Fruit fly (Drosophila melanogaster): Measurements from ENCODE around the gene CG7130.

CG7130 gene

DNA sequence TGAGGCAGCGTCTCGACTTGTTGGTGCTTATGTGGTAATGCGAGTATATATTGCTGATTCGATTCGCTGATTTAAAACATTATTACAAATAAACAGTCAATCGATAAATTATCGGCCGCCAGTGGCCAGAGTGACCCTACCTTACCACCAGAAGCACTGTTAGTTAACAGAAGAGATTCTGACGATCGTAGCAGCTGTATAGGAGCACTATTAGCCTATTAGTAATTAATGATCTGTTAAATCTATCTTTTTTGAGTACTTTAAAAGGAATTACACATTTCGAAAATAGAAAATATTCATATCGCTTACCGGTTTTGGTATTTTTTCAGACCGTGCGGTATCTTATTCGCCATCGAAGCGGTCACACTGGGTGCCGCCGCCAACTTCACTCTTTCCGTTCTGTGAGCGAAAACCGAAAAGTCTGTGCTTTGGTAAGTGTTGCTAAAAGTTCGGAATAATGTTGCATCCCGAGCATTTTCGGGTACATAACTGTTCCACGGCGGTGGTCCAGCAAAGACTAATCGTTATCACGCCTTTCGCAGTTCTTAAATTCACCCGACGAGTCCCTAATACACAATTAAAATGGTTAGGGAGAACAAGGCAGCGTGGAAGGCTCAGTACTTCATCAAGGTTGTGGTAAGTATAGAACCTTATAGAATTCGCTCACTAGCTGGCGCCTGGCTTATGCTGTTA is at the start of gene CG7130, which contains the start of gene RpLP0:
TSS of gene CG7130 (minus strand) at position 51 of the 693 bp plus-strand sequence.
TSS of gene RpLP0 (plus strand) at position 162 of the 693 bp plus-strand sequence.
- TF ChIP-seq CG5204 (GFP tag; optimal IDR thresholded peaks at IDR 0.05) (peak; percentile 84), CG1620 (GFP tag; optimal IDR thresholded peaks at IDR 0.05) (peak; percentile 90), CG11617 (GFP tag; optimal IDR thresholded peaks at IDR 0.05) (peak; percentile 92), tj (GFP tag; optimal IDR thresholded peaks at IDR 0.05) (peak; percentile 75), toe (GFP tag; optimal IDR thresholded peaks at IDR 0.05) (peak; percentile 88), CG33017 (tag; optimal IDR thresholded peaks at IDR 0.05) (peak; percentile 76), Crg-1 (GFP tag; optimal IDR thresholded peaks at IDR 0.05) (peak; percentile 93), cic (GFP tag; optimal IDR thresholded peaks at IDR 0.05) (peak; percentile 59), Mnt (GFP tag; optimal IDR thresholded peaks at IDR 0.05) (peak; percentile 92), cnc (optimal IDR thresholded peaks at IDR 0.05) (no peak), CG7101 (tag; optimal IDR thresholded peaks at IDR 0.05) (peak; percentile 91), Clk (GFP tag; optimal IDR thresholded peaks at IDR 0.05) (peak; percentile 73), pad (GFP tag; optimal IDR thresholded peaks at IDR 0.05) (peak; percentile 81), kay (GFP tag; ENCODE audit: borderline replicate concordance) (no peak), Hr96 (GFP tag; optimal IDR thresholded peaks at IDR 0.05) (peak; percentile 92), CG7045 (GFP tag; optimal IDR thresholded peaks at IDR 0.05) (peak; percentile 93), bab1 (GFP tag; optimal IDR thresholded peaks at IDR 0.05) (peak; percentile 87), CG14711 (tag; optimal IDR thresholded peaks at IDR 0.05) (peak; percentile 74), CG12768 (GFP tag; optimal IDR thresholded peaks at IDR 0.05) (peak; percentile 87), ovo (GFP tag; optimal IDR thresholded peaks at IDR 0.05) (peak; percentile 89)

dm6 chr3L:22113186-22113585 is 37.6 kb upstream of the CG7130 start:
- TF ChIP-seq CG33017 (tag; optimal IDR thresholded peaks at IDR 0.05) (no peak), pad (GFP tag; optimal IDR thresholded peaks at IDR 0.05) (no peak), ovo (GFP tag; optimal IDR thresholded peaks at IDR 0.05) (no peak), CG14711 (tag; optimal IDR thresholded peaks at IDR 0.05) (no peak), toe (GFP tag; optimal IDR thresholded peaks at IDR 0.05) (no peak), CG12768 (GFP tag; optimal IDR thresholded peaks at IDR 0.05) (no peak), cnc (optimal IDR thresholded peaks at IDR 0.05) (no peak), CG5204 (GFP tag; optimal IDR thresholded peaks at IDR 0.05) (no peak), bab1 (GFP tag; optimal IDR thresholded peaks at IDR 0.05) (no peak), CG11617 (GFP tag; optimal IDR thresholded peaks at IDR 0.05) (no peak), CG7045 (GFP tag; optimal IDR thresholded peaks at IDR 0.05) (no peak), Hr96 (GFP tag; optimal IDR thresholded peaks at IDR 0.05) (no peak), CG1620 (GFP tag; optimal IDR thresholded peaks at IDR 0.05) (no peak), tj (GFP tag; optimal IDR thresholded peaks at IDR 0.05) (no peak), Clk (GFP tag; optimal IDR thresholded peaks at IDR 0.05) (no peak), kay (GFP tag; ENCODE audit: borderline replicate concordance) (no peak), Crg-1 (GFP tag; optimal IDR thresholded peaks at IDR 0.05) (no peak), cic (GFP tag; optimal IDR thresholded peaks at IDR 0.05) (no peak), CG7101 (tag; optimal IDR thresholded peaks at IDR 0.05) (no peak), Mnt (GFP tag; optimal IDR thresholded peaks at IDR 0.05) (no peak)

dm6 chr3L:22109903-22110302 is 34.3 kb upstream of the CG7130 start:
- TF ChIP-seq Crg-1 (GFP tag; optimal IDR thresholded peaks at IDR 0.05): no peak
- no peak for TF ChIP-seq tj (GFP tag; optimal IDR thresholded peaks at IDR 0.05)
- TF ChIP-seq CG1620 (GFP tag; optimal IDR thresholded peaks at IDR 0.05): no peak
- no peak for TF ChIP-seq CG33017 (tag; optimal IDR thresholded peaks at IDR 0.05)
- no peak for TF ChIP-seq CG14711 (tag; optimal IDR thresholded peaks at IDR 0.05)
- TF ChIP-seq Clk (GFP tag; optimal IDR thresholded peaks at IDR 0.05): no peak

dm6 chr3L:22106704-22107103 is 31.1 kb upstream of the CG7130 start:
- TF ChIP-seq cic (GFP tag; optimal IDR thresholded peaks at IDR 0.05) (no peak), CG33017 (tag; optimal IDR thresholded peaks at IDR 0.05) (no peak), pad (GFP tag; optimal IDR thresholded peaks at IDR 0.05) (no peak), Clk (GFP tag; optimal IDR thresholded peaks at IDR 0.05) (no peak), Mnt (GFP tag; optimal IDR thresholded peaks at IDR 0.05) (no peak), kay (GFP tag; ENCODE audit: borderline replicate concordance) (no peak), Crg-1 (GFP tag; optimal IDR thresholded peaks at IDR 0.05) (no peak), Hr96 (GFP tag; optimal IDR thresholded peaks at IDR 0.05) (no peak)

DNA sequence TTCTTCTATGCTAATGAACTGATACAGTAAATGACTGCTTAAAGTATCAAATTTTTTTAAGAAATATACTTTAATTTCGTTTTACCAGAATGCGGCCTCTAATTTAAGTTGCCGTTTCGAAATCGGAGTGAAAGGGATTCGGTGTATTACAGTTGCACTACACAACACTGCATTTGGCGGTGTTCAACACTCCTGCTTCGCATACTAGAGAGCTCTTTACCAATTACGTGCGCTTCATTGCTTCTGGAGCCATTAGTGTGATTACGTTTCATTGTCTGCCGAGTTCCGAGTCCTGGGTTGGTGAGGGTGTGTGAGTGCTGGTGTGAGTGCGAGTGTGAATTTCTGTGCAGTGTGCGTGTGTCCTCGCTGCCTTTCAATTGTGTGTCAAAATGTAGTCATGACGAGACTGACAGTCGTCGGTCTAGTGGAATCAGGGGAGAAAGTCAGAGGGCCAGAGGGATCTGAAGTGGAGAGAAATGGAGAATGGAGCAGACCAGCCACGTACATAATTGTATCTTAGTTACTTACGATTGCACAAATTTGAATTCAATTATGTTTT is 18.8 kb upstream of the CG7130 start:
- TF ChIP-seq ovo (GFP tag; optimal IDR thresholded peaks at IDR 0.05): no peak

- TF ChIP-seq kay (GFP tag; ENCODE audit: borderline replicate concordance) (no peak), Clk (GFP tag; optimal IDR thresholded peaks at IDR 0.05) (no peak), tj (GFP tag; optimal IDR thresholded peaks at IDR 0.05) (no peak), Crg-1 (GFP tag; optimal IDR thresholded peaks at IDR 0.05) (no peak), cic (GFP tag; optimal IDR thresholded peaks at IDR 0.05) (no peak), CG5204 (GFP tag; optimal IDR thresholded peaks at IDR 0.05) (no peak), Mnt (GFP tag; optimal IDR thresholded peaks at IDR 0.05) (no peak), CG7045 (GFP tag; optimal IDR thresholded peaks at IDR 0.05) (no peak)
Measured at dm6 chr3L:22091339-22091738, 15.8 kb upstream of the CG7130 start.
